Fruit fly (Drosophila melanogaster) whole organism, wandering third instar larva: ENCODE measurements around the gene CG5521.

Source experiments
- Abd-B ChIP-seq: fragments of >200 bp; optimal IDR thresholded peaks from 2 replicates; lab custom pipeline; 2017; ENCODE audit warnings: missing biosample characterization, missing genetic modification characterization
- CrebA ChIP-seq: fragments of 200-800 bp; sonication (Bioruptor generic); optimal IDR thresholded peaks from 2 replicates; lab custom pipeline; 2016; ENCODE audit warnings: missing biosample characterization, mild to moderate bottlenecking, missing genetic modification characterization, borderline replicate concordance
- Hnf4 ChIP-seq: fragments of 200-800 bp; sonication (Bioruptor generic); optimal IDR thresholded peaks from 2 replicates; lab custom pipeline; 2016; ENCODE audit warnings: missing biosample characterization, mild to moderate bottlenecking, missing genetic modification characterization
- OdsH ChIP-seq: fragments of 200-800 bp; sonication (Bioruptor generic); optimal IDR thresholded peaks from 2 replicates; lab custom pipeline; 2016; ENCODE audit warnings: missing biosample characterization, mild to moderate bottlenecking, missing genetic modification characterization
- Vsx2 ChIP-seq: fragments of 200-300, 225-300 bp; sonication (Bioruptor generic); optimal IDR thresholded peaks from 2 replicates; lab custom pipeline; 2018; ENCODE audit warnings: missing biosample characterization, missing genetic modification characterization; ENCODE audit not compliant: partially characterized antibody
- br ChIP-seq: fragments of 200-800 bp; sonication (Bioruptor generic); optimal IDR thresholded peaks from 2 replicates; lab custom pipeline; 2016; ENCODE audit warnings: missing biosample characterization, missing genetic modification characterization
- dl ChIP-seq, 2 experiments: fragments of 175-275, 200-275 bp in 1 of 2; fragments of 200-275 bp in 1 of 2; sonication (Bioruptor generic); optimal IDR thresholded peaks; lab custom pipeline; 2018; ENCODE audit warnings: mild to moderate bottlenecking in 2 of 2, missing biosample characterization in 2 of 2, missing genetic modification characterization in 2 of 2, moderate library complexity in 2 of 2; ENCODE audit not compliant: partially characterized antibody in 2 of 2, insufficient read depth in 1 of 2
- foxo ChIP-seq, 2 experiments: fragments of 200-800 bp; sonication (Bioruptor generic); optimal IDR thresholded peaks; 2 replicates in 1 of 2; 3 replicates in 1 of 2; lab custom pipeline; 2016 to 2017; ENCODE audit warnings: missing biosample characterization in 2 of 2, missing genetic modification characterization in 2 of 2
- h ChIP-seq: fragments of 200-800 bp; sonication (Bioruptor generic); optimal IDR thresholded peaks from 3 replicates; lab custom pipeline; 2016; ENCODE audit warnings: missing biosample characterization, mild to moderate bottlenecking, missing genetic modification characterization
- pan ChIP-seq: fragments of >200 bp; optimal IDR thresholded peaks from 2 replicates; lab custom pipeline; 2017
- sage ChIP-seq: fragments of 200-800 bp; sonication (Bioruptor generic); optimal IDR thresholded peaks from 2 replicates; lab custom pipeline; 2016; ENCODE audit warnings: missing biosample characterization, mild to moderate bottlenecking, missing genetic modification characterization
- sv ChIP-seq: fragments of 200-800 bp; sonication (Bioruptor generic); optimal IDR thresholded peaks from 3 replicates; lab custom pipeline; 2016; ENCODE audit warnings: missing biosample characterization, missing genetic modification characterization
- woc ChIP-seq: sonication (Bioruptor generic); optimal IDR thresholded peaks from 2 replicates; lab custom pipeline; 2016; ENCODE audit warnings: missing biosample characterization, mild to moderate bottlenecking, missing genetic modification characterization

- TF ChIP-seq pan (lab: Kevin White, UChicago) (no peak), h (no peak), dl (GFP tag; optimal IDR thresholded peaks at IDR 0.05; lab: Kevin White, UChicago; ENCODE audit: insufficient read depth in 1 of 2, partially characterized antibody in 2 of 2) (no peak), br (GFP tag; lab: Kevin White, UChicago) (no peak), CrebA (GFP tag; lab: Kevin White, UChicago) (no peak), sv (no peak), Vsx2 (GFP tag; lab: Kevin White, UChicago) (no peak), sage (GFP tag; lab: Kevin White, UChicago) (no peak), OdsH (GFP tag; lab: Kevin White, UChicago) (no peak), Abd-B (GFP tag; lab: Kevin White, UChicago) (no peak), woc (GFP tag; lab: Kevin White, UChicago) (no peak), Hnf4 (GFP tag; lab: Kevin White, UChicago) (no peak), foxo (GFP tag; optimal IDR thresholded peaks at IDR 0.05; lab: Kevin White, UChicago) (no peak)
These were observed 53.0 kb downstream of the CG5521 start, which contains the start of gene CG17191 for dm6 chr3R:27019701-27020172.
